Fruit fly (Drosophila melanogaster): ENCODE data around the gene Spn27A.

- TF ChIP-seq CG10669 (GFP tag; optimal IDR thresholded peaks at IDR 0.05) (no peak), Hr39 (GFP tag; optimal IDR thresholded peaks at IDR 0.05) (no peak), lz (GFP tag; optimal IDR thresholded peaks at IDR 0.05) (no peak), Ets21C (GFP tag; optimal IDR thresholded peaks at IDR 0.05) (no peak), CG11902 (GFP tag; optimal IDR thresholded peaks at IDR 0.05) (no peak), fd85E (GFP tag; optimal IDR thresholded peaks at IDR 0.05) (no peak), Eip93F (GFP tag; optimal IDR thresholded peaks at IDR 0.05) (no peak), spab (GFP tag; optimal IDR thresholded peaks at IDR 0.05) (no peak), svp (GFP tag) (peak; percentile 100), net (GFP tag; optimal IDR thresholded peaks at IDR 0.05) (no peak)
These were observed 15.0 kb downstream of the Spn27A start, which contains the start of the genes CG31636 and Ube4A for dm6 chr2L:6657969-6658748.
